Fruit fly (Drosophila melanogaster) whole organism, embryonic: ENCODE measurements around the gene Pvf2.

ENCODE experiments used
- B-H2 ChIP-seq: fragments of 200-800 bp; sonication (Bioruptor generic); optimal IDR thresholded peaks from 2 replicates; lab custom pipeline; 2018; ENCODE audit warnings: missing biosample characterization, mild to moderate bottlenecking, missing genetic modification characterization
- Bteb2 ChIP-seq: fragments of 200-800 bp; sonication (Bioruptor generic); optimal IDR thresholded peaks from 2 replicates; lab custom pipeline; 2016; ENCODE audit warnings: missing biosample characterization, missing genetic modification characterization
- C15 ChIP-seq: fragments of 200-800 bp; sonication (Bioruptor generic); IDR thresholded peaks from 3 replicates; pipeline ENCODE4 v1.3.6; 2022; ENCODE audit warnings: missing biosample characterization, missing genetic modification characterization
- CG10321 ChIP-seq: fragments of 200-800 bp; sonication (Bioruptor generic); IDR thresholded peaks from 2 replicates; pipeline ENCODE4 v1.3.6; 2022; ENCODE audit warnings: missing biosample characterization, missing genetic modification characterization
- CG10462 ChIP-seq: fragments of 200-800 bp; sonication (Bioruptor generic); optimal IDR thresholded peaks from 2 replicates; lab custom pipeline; 2016; ENCODE audit warnings: missing biosample characterization, missing genetic modification characterization
- CG11247 ChIP-seq: fragments of 200-800 bp; sonication (Bioruptor generic); IDR thresholded peaks from 2 replicates; pipeline ENCODE4 v1.3.6; 2022; ENCODE audit warnings: missing biosample characterization, missing genetic modification characterization
- CG14014 ChIP-seq: fragments of 200-800 bp; sonication (Bioruptor generic); IDR thresholded peaks from 2 replicates; pipeline ENCODE4 v1.3.6; 2022; ENCODE audit warnings: missing biosample characterization, missing genetic modification characterization
- CG15514 ChIP-seq: fragments of 200-800 bp; sonication (Bioruptor generic); optimal IDR thresholded peaks from 3 replicates; lab custom pipeline; 2017; ENCODE audit warnings: missing biosample characterization, missing genetic modification characterization, mild to moderate bottlenecking, moderate library complexity, missing genetic modification reagents
- CG16779 ChIP-seq: fragments of 200-800 bp; sonication (Bioruptor generic); IDR thresholded peaks from 2 replicates; pipeline ENCODE4 v1.3.6; 2022; ENCODE audit warnings: missing biosample characterization, missing genetic modification characterization
- CG17912 ChIP-seq: fragments of 200-800 bp; sonication (Bioruptor generic); optimal IDR thresholded peaks from 2 replicates; lab custom pipeline; 2018; ENCODE audit warnings: missing biosample characterization, mild to moderate bottlenecking, missing genetic modification characterization
- CG1832 ChIP-seq: fragments of 200-800 bp; sonication (Bioruptor generic); optimal IDR thresholded peaks from 2 replicates; lab custom pipeline; 2017; ENCODE audit warnings: missing biosample characterization, mild to moderate bottlenecking, missing genetic modification characterization, inconsistent platforms
- CG2120 ChIP-seq: fragments of 200-800 bp; sonication (Bioruptor generic); optimal IDR thresholded peaks from 3 replicates; lab custom pipeline; 2016; ENCODE audit warnings: missing biosample characterization, missing genetic modification characterization
- CG2712 ChIP-seq: fragments of 200-800 bp; optimal IDR thresholded peaks from 3 replicates; lab custom pipeline; 2019; ENCODE audit warnings: missing biosample characterization, mild to moderate bottlenecking, missing genetic modification characterization, moderate library complexity
- CG31365 ChIP-seq: fragments of 200-800 bp; sonication (Bioruptor generic); optimal IDR thresholded peaks from 2 replicates; lab custom pipeline; 2018; ENCODE audit warnings: missing biosample characterization, mild to moderate bottlenecking, missing genetic modification characterization
- CG4730 ChIP-seq: fragments of 200-800 bp; sonication (Bioruptor generic); IDR thresholded peaks from 2 replicates; pipeline ENCODE4 v1.3.6; 2022; ENCODE audit warnings: missing biosample characterization, missing genetic modification characterization
- CG7963 ChIP-seq: fragments of 200-800 bp; sonication (Bioruptor generic); IDR thresholded peaks from 3 replicates; pipeline ENCODE4 v1.3.6; 2022; ENCODE audit warnings: missing biosample characterization, missing genetic modification characterization; ENCODE audit not compliant: partially characterized antibody
- CG8388 ChIP-seq: fragments of 200-800 bp; sonication (Bioruptor generic); optimal IDR thresholded peaks from 2 replicates; lab custom pipeline; 2019; ENCODE audit warnings: missing biosample characterization, mild to moderate bottlenecking, missing genetic modification characterization, moderate library complexity
- CG9437 ChIP-seq: fragments of 200-800 bp; sonication (Bioruptor generic); optimal IDR thresholded peaks from 2 replicates; lab custom pipeline; 2018; ENCODE audit warnings: missing biosample characterization, mild to moderate bottlenecking, missing genetic modification characterization
- GATAe ChIP-seq: fragments of 200-800 bp; sonication (Bioruptor generic); conservative IDR thresholded peaks from 2 replicates; pipeline ENCODE4 v1.3.6; 2022; ENCODE audit warnings: missing biosample characterization, missing genetic modification characterization
- HmgZ ChIP-seq: fragments of 200-800 bp; sonication (Bioruptor generic); optimal IDR thresholded peaks from 2 replicates; lab custom pipeline; 2018; ENCODE audit warnings: missing biosample characterization, mild to moderate bottlenecking, missing genetic modification characterization
- Hmr ChIP-seq: fragments of 200-800 bp; sonication (Bioruptor generic); optimal IDR thresholded peaks from 3 replicates; lab custom pipeline; 2017; ENCODE audit warnings: mild to moderate bottlenecking, missing biosample characterization, missing genetic modification reagents, missing genetic modification characterization
- Lim3 ChIP-seq: fragments of 200-800 bp; sonication (Bioruptor generic); IDR thresholded peaks from 2 replicates; pipeline ENCODE4 v1.3.6; 2022; ENCODE audit warnings: missing biosample characterization, missing genetic modification characterization
- Scr ChIP-seq: fragments of 200-800 bp; sonication (Bioruptor generic); IDR thresholded peaks from 2 replicates; pipeline ENCODE4 v1.3.6; 2022; ENCODE audit warnings: missing biosample characterization, missing genetic modification characterization; ENCODE audit not compliant: partially characterized antibody
- Sin3A ChIP-seq: fragments of >200 bp; optimal IDR thresholded peaks from 2 replicates; lab custom pipeline; 2018
- Tbp ChIP-seq: fragments of >200 bp; optimal IDR thresholded peaks from 2 replicates; lab custom pipeline; 2018; ENCODE audit warnings: missing biosample characterization, missing genetic modification characterization
- Trl ChIP-seq, 3 experiments: fragments of >200 bp in 2 of 3; fragments of 200-800 bp in 1 of 3; sonication (Bioruptor generic) in 1 of 3; optimal IDR thresholded peaks; 2 replicates in 1 of 3; 3 replicates in 2 of 3; lab custom pipeline; 2016 to 2017; ENCODE audit warnings: missing biosample characterization in 1 of 3, missing genetic modification characterization in 1 of 3
- Xrp1 ChIP-seq: fragments of 200-800 bp; sonication (Bioruptor generic); IDR thresholded peaks from 2 replicates; pipeline ENCODE4 v1.3.6; 2022; ENCODE audit warnings: missing biosample characterization, missing genetic modification characterization
- ase ChIP-seq: fragments of 200-800 bp; sonication (Bioruptor generic); IDR thresholded peaks from 3 replicates; pipeline ENCODE4 v1.3.6; 2022; ENCODE audit warnings: missing biosample characterization, missing genetic modification characterization
- bbx ChIP-seq: fragments of 200-800 bp; sonication (Bioruptor generic); IDR thresholded peaks from 2 replicates; pipeline ENCODE4 v1.3.6; 2022; ENCODE audit warnings: missing biosample characterization, missing genetic modification characterization; ENCODE audit not compliant: partially characterized antibody
- bigmax ChIP-seq: fragments of 200-800 bp; sonication (Bioruptor generic); optimal IDR thresholded peaks from 2 replicates; lab custom pipeline; 2018; ENCODE audit warnings: missing biosample characterization, mild to moderate bottlenecking, missing genetic modification characterization
- dpn ChIP-seq, 2 experiments: fragments of 200-800 bp; sonication (Bioruptor generic); optimal IDR thresholded peaks; 3 replicates each; lab custom pipeline; 2016; ENCODE audit warnings: missing biosample characterization in 2 of 2, missing genetic modification characterization in 2 of 2
- esg ChIP-seq: fragments of 200-800 bp; sonication (Bioruptor generic); conservative IDR thresholded peaks from 2 replicates; pipeline ENCODE4 v1.3.6; 2022; ENCODE audit warnings: missing biosample characterization, missing genetic modification characterization
- ewg ChIP-seq: fragments of 200-800 bp; sonication (Bioruptor generic); optimal IDR thresholded peaks from 3 replicates; lab custom pipeline; 2017; ENCODE audit warnings: mild to moderate bottlenecking, missing biosample characterization, missing genetic modification reagents, missing genetic modification characterization
- eyg ChIP-seq: fragments of 200-800 bp; sonication (Bioruptor generic); optimal IDR thresholded peaks from 3 replicates; lab custom pipeline; 2016; ENCODE audit warnings: missing biosample characterization, missing genetic modification characterization
- fu2 ChIP-seq: fragments of 200-800 bp; sonication (Bioruptor generic); optimal IDR thresholded peaks from 2 replicates; lab custom pipeline; 2016; ENCODE audit warnings: missing biosample characterization, missing genetic modification characterization
- insv ChIP-seq, 2 experiments: fragments of 200-800 bp; sonication (Bioruptor generic); optimal IDR thresholded peaks; 3 replicates each; lab custom pipeline; 2016 to 2018; ENCODE audit warnings: missing biosample characterization in 2 of 2, missing genetic modification characterization in 2 of 2
- lbe ChIP-seq: fragments of 200-800 bp; sonication (Bioruptor generic); optimal IDR thresholded peaks from 2 replicates; lab custom pipeline; 2016; ENCODE audit warnings: missing biosample characterization, mild to moderate bottlenecking, missing genetic modification characterization
- lmd ChIP-seq: fragments of 200-800 bp; sonication (Bioruptor generic); IDR thresholded peaks from 2 replicates; pipeline ENCODE4 v1.3.6; 2022; ENCODE audit warnings: missing biosample characterization, missing genetic modification characterization
- phol ChIP-seq: fragments of 200-800 bp; sonication (Bioruptor generic); optimal IDR thresholded peaks from 3 replicates; lab custom pipeline; 2018; ENCODE audit warnings: missing biosample characterization, mild to moderate bottlenecking, missing genetic modification characterization, moderate library complexity
- scrt ChIP-seq: fragments of 200-800 bp; sonication (Bioruptor generic); optimal IDR thresholded peaks from 2 replicates; lab custom pipeline; 2018; ENCODE audit warnings: missing biosample characterization, mild to moderate bottlenecking, missing genetic modification characterization, moderate library complexity
- sd ChIP-seq: fragments of 200-800 bp; sonication (Bioruptor generic); optimal IDR thresholded peaks from 3 replicates; lab custom pipeline; 2018; ENCODE audit warnings: missing biosample characterization, mild to moderate bottlenecking, missing genetic modification characterization, moderate library complexity
- slbo ChIP-seq: fragments of 200-800 bp; sonication (Bioruptor generic); IDR thresholded peaks from 2 replicates; pipeline ENCODE4 v1.3.6; 2022; ENCODE audit warnings: missing biosample characterization, missing genetic modification characterization
- twi ChIP-seq: fragments of 200-800 bp; optimal IDR thresholded peaks from 2 replicates; lab custom pipeline; 2019; ENCODE audit warnings: missing biosample characterization, mild to moderate bottlenecking, missing genetic modification characterization, moderate library complexity
- usp ChIP-seq: fragments of >200 bp; optimal IDR thresholded peaks from 2 replicates; lab custom pipeline; 2017; ENCODE audit warnings: missing biosample characterization, missing genetic modification characterization
- zen ChIP-seq: fragments of 200-800 bp; sonication (Bioruptor generic); optimal IDR thresholded peaks from 3 replicates; lab custom pipeline; 2018; ENCODE audit warnings: missing biosample characterization, mild to moderate bottlenecking, missing genetic modification characterization, moderate library complexity
- zfh1 ChIP-seq: fragments of 200-800 bp; sonication (Bioruptor generic); IDR thresholded peaks from 3 replicates; pipeline ENCODE4 v1.3.6; 2022; ENCODE audit warnings: missing biosample characterization, missing genetic modification characterization
- zfh2 ChIP-seq: fragments of 200-800 bp; sonication (Bioruptor generic); optimal IDR thresholded peaks from 2 replicates; lab custom pipeline; 2016; ENCODE audit warnings: missing biosample characterization, missing genetic modification characterization

Gene Pvf2

DNA sequence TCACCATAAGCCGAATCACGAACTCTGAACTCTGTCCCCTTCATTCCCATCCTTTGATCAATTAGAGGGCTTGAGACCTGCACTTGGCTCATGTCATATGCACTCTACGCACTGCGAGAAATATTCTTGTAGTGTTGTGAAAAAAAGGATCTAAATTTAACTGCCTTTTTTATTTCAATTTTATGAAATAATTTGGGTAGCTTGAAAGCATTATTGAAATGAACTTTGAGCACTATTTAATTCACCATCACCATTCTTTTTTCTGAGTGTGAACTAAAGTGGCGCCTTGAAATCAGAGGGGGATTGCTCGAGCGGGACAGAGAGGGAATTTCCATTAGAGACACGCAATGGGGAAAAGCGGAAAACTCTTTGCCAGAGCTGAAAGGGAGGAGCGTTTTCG is 39.3 kb upstream of the Pvf2 start (continued):
- peak; percentile 56 for TF ChIP-seq CG9437
- TF ChIP-seq eyg (GFP tag; lab: Kevin White, UChicago), result peak; percentile 28
- no peak for TF ChIP-seq sd
- peak; percentile 87 for TF ChIP-seq CG8388
- TF ChIP-seq Lim3 (GFP tag; lab: Robert Waterston, UW), result no peak
- TF ChIP-seq bbx (GFP tag; lab: Robert Waterston, UW), result no peak
- peak; percentile 43 for TF ChIP-seq fu2 (GFP tag; lab: Kevin White, UChicago)
- TF ChIP-seq Hmr, result no peak
- no peak for TF ChIP-seq CG1832 (GFP tag; lab: Kevin White, UChicago)
- TF ChIP-seq CG16779, result no peak
- no peak for TF ChIP-seq Tbp
- TF ChIP-seq ewg (GFP tag; lab: Kevin White, UChicago), result peak; percentile 65
- TF ChIP-seq CG17912 (GFP tag; lab: Kevin White, UChicago), result no peak
- no peak for TF ChIP-seq insv (GFP tag; optimal IDR thresholded peaks at IDR 0.05; lab: Kevin White, UChicago)
- no peak for TF ChIP-seq Sin3A
- peak; percentile 19 for TF ChIP-seq CG31365 (tag; lab: Kevin White, UChicago)
- TF ChIP-seq zfh1 (GFP tag; lab: Robert Waterston, UW), result peak; percentile 93
- TF ChIP-seq Scr (GFP tag; lab: Robert Waterston, UW), result no peak
- TF ChIP-seq phol (tag; lab: Kevin White, UChicago), result peak; percentile 90
- TF ChIP-seq CG10321 (GFP tag; lab: Robert Waterston, UW), result no peak
- TF ChIP-seq bigmax (GFP tag; lab: Kevin White, UChicago), result no peak
- TF ChIP-seq Trl (optimal IDR thresholded peaks at IDR 0.05; lab: Kevin White, UChicago), result no peak
- peak; percentile 81 for TF ChIP-seq Trl (GFP tag; optimal IDR thresholded peaks at IDR 0.05; lab: Kevin White, UChicago)
- peak; percentile 91 for TF ChIP-seq Xrp1 (GFP tag; lab: Robert Waterston, UW)
- TF ChIP-seq CG11247 (GFP tag; lab: Robert Waterston, UW), result peak; percentile 56
- peak; percentile 67; the same call in 1 of the 2 replicates for TF ChIP-seq lmd
- peak; percentile 41; the same call in 1 of the 2 replicates for TF ChIP-seq esg (GFP tag; lab: Robert Waterston, UW)
- TF ChIP-seq usp (GFP tag; lab: Kevin White, UChicago), result no peak
- TF ChIP-seq B-H2, result no peak
- TF ChIP-seq CG15514 (GFP tag; lab: Kevin White, UChicago), result no peak
- TF ChIP-seq zfh2, result no peak
- no peak for TF ChIP-seq lbe (GFP tag; lab: Kevin White, UChicago)
- no peak for TF ChIP-seq CG2120 (GFP tag; lab: Kevin White, UChicago)
- peak; percentile 45; the same call in 1 of the 2 replicates for TF ChIP-seq CG14014 (GFP tag; lab: Robert Waterston, UW)
- no peak for TF ChIP-seq HmgZ (tag; lab: Kevin White, UChicago)
- TF ChIP-seq twi (tag; lab: Kevin White, UChicago), result peak; percentile 76
- TF ChIP-seq CG4730 (GFP tag; lab: Robert Waterston, UW), result peak; percentile 49
- no peak for TF ChIP-seq C15 (GFP tag; lab: Robert Waterston, UW)
- peak; percentile 45 for TF ChIP-seq CG10462 (GFP tag; lab: Kevin White, UChicago)
- no peak for TF ChIP-seq Bteb2 (GFP tag; lab: Kevin White, UChicago)
- TF ChIP-seq scrt (GFP tag; lab: Kevin White, UChicago), result no peak
- peak; percentile 94 for TF ChIP-seq CG2712 (tag; lab: Kevin White, UChicago)
- peak; percentile 45 for TF ChIP-seq slbo (GFP tag; lab: Robert Waterston, UW)
- no peak for TF ChIP-seq CG7963 (GFP tag; lab: Robert Waterston, UW)
- TF ChIP-seq dpn (GFP tag; optimal IDR thresholded peaks at IDR 0.05; lab: Kevin White, UChicago), result peak; percentile 72 to 78
- TF ChIP-seq GATAe (GFP tag; lab: Robert Waterston, UW), result no peak
- TF ChIP-seq ase (GFP tag; lab: Robert Waterston, UW), result 0 out of 3 replicates have a peak, but pooled peaks have one; percentile 52
- peak; percentile 72 for TF ChIP-seq zen
